Fruit fly (Drosophila melanogaster): ENCODE results near the gene inaF-C.

- TF ChIP-seq CG6276 (GFP tag; optimal IDR thresholded peaks at IDR 0.05): peak; percentile 38
- TF ChIP-seq dsx (GFP tag; optimal IDR thresholded peaks at IDR 0.05; ENCODE audit: poor library complexity, severe bottlenecking): no peak
- TF ChIP-seq CG15336 (GFP tag; IDR thresholded peaks at IDR 0.05): 0 out of 2 replicates have a peak, but pooled peaks have one; percentile 22
- no peak for TF ChIP-seq CG6854 (GFP tag; optimal IDR thresholded peaks at IDR 0.05)
- TF ChIP-seq CG1621 (tag; optimal IDR thresholded peaks at IDR 0.05): no peak
- no peak for TF ChIP-seq salr (GFP tag; optimal IDR thresholded peaks at IDR 0.05)
Measured at dm6 chrX:11729993-11730392, 1.6 kb downstream of the inaF-C start.

All from whole organism, prepupa.